Worm (Caenorhabditis elegans): ENCODE measurements around the gene F20D6.12.

F20D6.12 gene

DNA sequence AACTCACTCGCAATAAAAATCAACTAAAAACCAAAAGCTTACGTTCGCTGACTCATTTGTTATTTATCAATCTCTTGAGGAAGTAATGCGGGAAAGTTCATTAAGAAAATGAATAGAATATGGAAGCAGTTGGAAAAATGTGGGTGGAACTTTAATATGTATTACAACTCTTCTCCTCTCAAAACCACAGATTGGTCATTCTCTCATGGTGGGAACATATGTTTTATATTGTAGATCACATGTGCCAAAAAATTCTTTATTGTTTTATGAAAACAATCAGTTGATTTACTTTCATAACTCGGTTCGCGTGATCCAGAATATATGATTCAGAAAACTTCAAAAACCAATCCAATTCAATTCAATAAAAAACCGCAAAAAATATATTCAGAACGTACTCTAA is 18.2 kb downstream of the F20D6.12 start:
- no peak for TF ChIP-seq hlh-6 (tag; optimal IDR thresholded peaks at IDR 0.05)
- TF ChIP-seq unc-86 (tag; optimal IDR thresholded peaks at IDR 0.05) = no peak
- no peak for TF ChIP-seq K02D7.2 (tag; optimal IDR thresholded peaks at IDR 0.05)
- TF ChIP-seq odd-2 (tag; optimal IDR thresholded peaks at IDR 0.05) = no peak
- no peak for TF ChIP-seq zip-5 (tag; optimal IDR thresholded peaks at IDR 0.05)
- no peak for TF ChIP-seq mec-3 (tag; optimal IDR thresholded peaks at IDR 0.05; ENCODE audit: borderline replicate concordance)

- TF ChIP-seq ceh-34 (tag; optimal IDR thresholded peaks at IDR 0.05) = no peak
- no peak for TF ChIP-seq odd-2 (tag; optimal IDR thresholded peaks at IDR 0.05)
- TF ChIP-seq gmeb-2 (tag; optimal IDR thresholded peaks at IDR 0.05) = no peak
- no peak for TF ChIP-seq sox-4 (tag; optimal IDR thresholded peaks at IDR 0.05)
- TF ChIP-seq ceh-6 (GFP tag; optimal IDR thresholded peaks at IDR 0.05) = no peak
Observed at ce11 chrV:8170300-8170699, 19.6 kb downstream of the F20D6.12 start.

- TF ChIP-seq unc-55 (GFP tag; optimal IDR thresholded peaks at IDR 0.05) (no peak), mec-3 (tag; optimal IDR thresholded peaks at IDR 0.05; ENCODE audit: borderline replicate concordance) (no peak), K02D7.2 (tag; optimal IDR thresholded peaks at IDR 0.05) (no peak), elt-2 (tag; optimal IDR thresholded peaks at IDR 0.05) (no peak), elt-4 (tag; optimal IDR thresholded peaks at IDR 0.05) (no peak), hlh-13 (GFP tag; optimal IDR thresholded peaks at IDR 0.05) (no peak), C08G9.2 (tag; optimal IDR thresholded peaks at IDR 0.05) (no peak), npax-4 (tag; optimal IDR thresholded peaks at IDR 0.05) (no peak), ceh-9 (tag; optimal IDR thresholded peaks at IDR 0.05) (no peak), fax-1 (tag; optimal IDR thresholded peaks at IDR 0.05) (no peak), ceh-6 (GFP tag; optimal IDR thresholded peaks at IDR 0.05) (no peak), rnt-1 (tag; optimal IDR thresholded peaks at IDR 0.05) (no peak), che-1 (tag; optimal IDR thresholded peaks at IDR 0.05) (no peak), tbx-2 (tag; optimal IDR thresholded peaks at IDR 0.05) (no peak), fkh-6 (tag; optimal IDR thresholded peaks at IDR 0.05) (no peak), K09A11.1 (tag; optimal IDR thresholded peaks at IDR 0.05; ENCODE audit: insufficient read depth) (no peak), zip-5 (tag; optimal IDR thresholded peaks at IDR 0.05) (no peak)
Observed at ce11 chrV:8169150-8169549, 20.8 kb downstream of the F20D6.12 start.

- TF ChIP-seq unc-42 (tag; optimal IDR thresholded peaks at IDR 0.05) (peak; percentile 31), lim-6 (tag; optimal IDR thresholded peaks at IDR 0.05) (no peak)
Observed at ce11 chrV:8168219-8168962, 21.5 kb downstream of the F20D6.12 start, which contains the start of gene F20D6.8. F20D6.8 (minus strand) TSS chrV:8168269.

DNA sequence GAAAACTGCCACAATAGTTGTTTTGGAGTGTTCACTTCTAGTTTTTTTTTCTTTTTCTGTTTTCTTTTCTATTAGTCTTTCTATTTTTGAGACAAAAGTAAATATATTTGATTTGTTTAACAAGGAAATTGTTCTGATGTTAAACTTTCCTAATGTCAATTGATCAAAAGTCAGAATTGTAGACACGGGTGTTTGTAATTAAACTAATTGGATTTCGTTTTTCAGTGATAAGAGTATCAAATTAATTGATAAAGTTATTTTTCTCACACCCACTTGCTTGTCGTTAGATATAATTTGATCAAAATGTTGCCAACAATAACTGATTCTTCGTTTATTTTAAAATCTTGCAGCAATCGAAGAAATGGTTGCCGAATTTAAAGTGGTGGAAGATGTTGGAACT is 26.7 kb downstream of the F20D6.12 start:
- no peak for TF ChIP-seq F13H6.1 (tag; optimal IDR thresholded peaks at IDR 0.05)
- no peak for TF ChIP-seq pag-3 (tag; optimal IDR thresholded peaks at IDR 0.05; ENCODE audit: borderline replicate concordance)
- TF ChIP-seq ceh-30 (tag; optimal IDR thresholded peaks at IDR 0.05) = no peak
- no peak for TF ChIP-seq pha-4 (tag; optimal IDR thresholded peaks at IDR 0.05)
- TF ChIP-seq nfya-1 (tag; optimal IDR thresholded peaks at IDR 0.05) = no peak
- TF ChIP-seq Y22D7AL.16 (tag; optimal IDR thresholded peaks at IDR 0.05) = no peak
- no peak for TF ChIP-seq ttx-3 (tag; optimal IDR thresholded peaks at IDR 0.05)
- TF ChIP-seq ceh-9 (tag; optimal IDR thresholded peaks at IDR 0.05) = no peak
- no peak for TF ChIP-seq ceh-22 (tag; optimal IDR thresholded peaks at IDR 0.05)
- TF ChIP-seq ref-2 (tag; optimal IDR thresholded peaks at IDR 0.05) = no peak
- TF ChIP-seq sox-2 (GFP tag; IDR thresholded peaks at IDR 0.05) = no peak
- TF ChIP-seq hlh-8 (tag; optimal IDR thresholded peaks at IDR 0.05) = no peak
- TF ChIP-seq dve-1 (tag; optimal IDR thresholded peaks at IDR 0.05) = no peak
- TF ChIP-seq dmd-4 (tag; optimal IDR thresholded peaks at IDR 0.05; ENCODE audit: borderline replicate concordance) = no peak
- no peak for TF ChIP-seq nhr-232 (tag; optimal IDR thresholded peaks at IDR 0.05)
